Worm (Caenorhabditis elegans): ENCODE measurements around the gene F18C5.5.

DNA sequence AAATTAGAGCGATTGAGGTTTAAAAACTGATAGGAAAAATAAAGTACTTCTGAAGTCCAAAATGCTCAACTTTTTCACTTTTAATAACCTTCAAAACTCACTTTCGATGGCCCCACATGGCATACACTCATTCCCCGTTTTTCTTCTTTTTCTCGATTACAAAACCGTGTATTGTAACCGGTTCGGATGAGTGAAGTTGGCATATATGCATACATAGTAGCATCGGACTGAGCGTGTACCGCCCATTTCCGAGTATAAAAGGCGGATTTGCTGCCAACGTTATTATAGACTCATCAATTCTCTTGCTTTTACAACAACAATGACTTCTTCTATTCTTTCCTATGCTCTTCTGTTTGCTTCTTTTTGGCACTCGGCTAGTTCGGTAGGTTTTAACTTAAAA lies 16.2 kb upstream of the F18C5.5 start, which contains the start of gene C56C10.4:
- TF ChIP-seq pes-1 (GFP tag; IDR thresholded peaks at IDR 0.05) (no peak), tbx-11 (GFP tag; IDR thresholded peaks at IDR 0.05) (no peak), ama-1 (optimal IDR thresholded peaks at IDR 0.05) (no peak), flt-1 (GFP tag; IDR thresholded peaks at IDR 0.05) (no peak), scrt-1 (GFP tag; IDR thresholded peaks at IDR 0.05) (no peak), tbx-37 (GFP tag; conservative IDR thresholded peaks at IDR 0.05) (no peak), aly-1 (tag; optimal IDR thresholded peaks at IDR 0.05) (no peak), ceh-13 (GFP tag; optimal IDR thresholded peaks at IDR 0.05) (no peak), F13C5.2 (tag; optimal IDR thresholded peaks at IDR 0.05) (no peak), ets-7 (tag; optimal IDR thresholded peaks at IDR 0.05) (no peak), B0310.2 (tag; optimal IDR thresholded peaks at IDR 0.05) (no peak), hmg-4 (GFP tag; optimal IDR thresholded peaks at IDR 0.05) (no peak)
